Fruit fly (Drosophila melanogaster): ENCODE results near the gene CG32462.

The CG32462 gene

DNA sequence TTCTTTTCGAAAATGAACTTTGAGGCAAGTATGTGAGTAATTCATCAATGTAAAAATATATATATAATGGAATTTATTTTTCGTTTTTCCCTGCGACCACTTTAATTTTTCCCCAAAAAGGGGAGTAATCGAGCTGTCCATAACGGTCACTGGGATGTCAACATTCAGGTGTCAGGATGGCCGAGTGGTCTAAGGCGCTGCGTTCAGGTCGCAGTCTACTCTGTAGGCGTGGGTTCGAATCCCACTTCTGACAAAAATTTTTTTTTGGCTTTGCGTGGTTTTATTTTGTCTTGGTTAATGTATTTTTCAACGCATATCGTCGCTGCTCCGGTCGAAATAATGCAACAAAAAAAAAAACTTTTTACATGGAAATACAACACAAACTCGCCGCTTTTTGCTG, 10.2 kb downstream of the CG32462 start:
- TF ChIP-seq svp (GFP tag) = peak; percentile 55
- TF ChIP-seq CG10631 (GFP tag; optimal IDR thresholded peaks at IDR 0.05) = no peak
- TF ChIP-seq CG10669 (GFP tag; optimal IDR thresholded peaks at IDR 0.05) = no peak
- TF ChIP-seq Eip78C (GFP tag) = peak; percentile 40

DNA sequence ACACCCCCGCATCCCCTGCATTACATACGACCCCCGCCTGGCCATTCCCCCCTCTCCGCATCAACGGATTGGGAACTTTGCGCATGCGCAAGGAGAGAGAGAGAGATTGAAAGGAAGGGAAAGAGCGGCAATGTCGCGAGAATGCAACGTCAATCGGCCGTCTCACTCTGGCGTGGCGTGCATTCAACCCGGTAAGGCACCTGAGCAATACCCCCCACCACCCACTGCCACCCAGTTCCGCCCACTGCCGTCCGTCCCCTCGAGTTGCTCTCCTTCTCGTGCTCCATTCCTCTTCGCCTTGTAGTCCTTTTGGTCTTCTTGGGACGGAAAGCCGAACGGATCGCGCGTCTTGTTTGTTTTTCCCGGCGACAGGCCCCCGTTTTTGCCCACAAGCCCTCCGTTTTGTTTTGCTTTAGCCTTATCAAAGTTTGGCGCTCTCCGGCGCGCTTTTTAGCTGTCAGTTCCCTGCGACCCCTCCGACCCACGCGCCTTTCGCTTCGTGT, 13.5 kb downstream of the CG32462 start:
- TF ChIP-seq Eip75B (GFP tag; optimal IDR thresholded peaks at IDR 0.05) = peak; percentile 24
- no peak for TF ChIP-seq Hr38 (GFP tag; optimal IDR thresholded peaks at IDR 0.05)
- peak; percentile 26 for TF ChIP-seq Sox14 (GFP tag; optimal IDR thresholded peaks at IDR 0.05)
- peak; percentile 68 for TF ChIP-seq Eip78C (GFP tag)
- peak; percentile 75 for TF ChIP-seq CG6808 (GFP tag; optimal IDR thresholded peaks at IDR 0.05)
- peak; percentile 19 for TF ChIP-seq CG11762 (GFP tag; optimal IDR thresholded peaks at IDR 0.05; ENCODE audit: insufficient read depth)
- no peak for TF ChIP-seq CG8319 (GFP tag; optimal IDR thresholded peaks at IDR 0.05)
- no peak for TF ChIP-seq fd85E (GFP tag; optimal IDR thresholded peaks at IDR 0.05)
- peak; percentile 73; the same call in 2 of the 3 replicates for TF ChIP-seq CG6163 (GFP tag; IDR thresholded peaks at IDR 0.05)
- TF ChIP-seq cyc (GFP tag; optimal IDR thresholded peaks at IDR 0.05) = no peak
- TF ChIP-seq CG6854 (GFP tag; optimal IDR thresholded peaks at IDR 0.05) = peak; percentile 74
- no peak for TF ChIP-seq CG31627 (GFP tag; optimal IDR thresholded peaks at IDR 0.05)
- no peak for TF ChIP-seq OdsH (GFP tag; optimal IDR thresholded peaks at IDR 0.05)
- peak; percentile 13 for TF ChIP-seq dac (GFP tag; optimal IDR thresholded peaks at IDR 0.05)
- TF ChIP-seq CG1621 (tag; optimal IDR thresholded peaks at IDR 0.05) = peak; percentile 73
- no peak for TF ChIP-seq Ets21C (GFP tag; optimal IDR thresholded peaks at IDR 0.05)
- no peak for TF ChIP-seq CG6792 (GFP tag; optimal IDR thresholded peaks at IDR 0.05)
- no peak for TF ChIP-seq Hr39 (GFP tag; optimal IDR thresholded peaks at IDR 0.05)
- TF ChIP-seq Eip93F (GFP tag; optimal IDR thresholded peaks at IDR 0.05) = no peak
- 0 out of 2 replicates have a peak, but pooled peaks have one; percentile 17 for TF ChIP-seq CG15336 (GFP tag; IDR thresholded peaks at IDR 0.05)
- no peak for TF ChIP-seq pdm3 (GFP tag; optimal IDR thresholded peaks at IDR 0.05)
- TF ChIP-seq salr (GFP tag; optimal IDR thresholded peaks at IDR 0.05) = peak; percentile 8 to 51
- peak; percentile 26 for TF ChIP-seq CG6276 (GFP tag; optimal IDR thresholded peaks at IDR 0.05)
- TF ChIP-seq CG7368 (GFP tag; optimal IDR thresholded peaks at IDR 0.05) = peak; percentile 44
- TF ChIP-seq CG4318 (GFP tag; optimal IDR thresholded peaks at IDR 0.05) = no peak
- peak; percentile 20 for TF ChIP-seq fkh (GFP tag; optimal IDR thresholded peaks at IDR 0.05)
- no peak for TF ChIP-seq Hr4 (GFP tag; optimal IDR thresholded peaks at IDR 0.05)
- TF ChIP-seq Lpt (GFP tag; optimal IDR thresholded peaks at IDR 0.05) = peak; percentile 63
- TF ChIP-seq fd59A (GFP tag; optimal IDR thresholded peaks at IDR 0.05) = peak; percentile 46
- peak; percentile 52 for TF ChIP-seq CG3032 (tag; optimal IDR thresholded peaks at IDR 0.05)
- peak; percentile 74 for TF ChIP-seq CG9139 (GFP tag; optimal IDR thresholded peaks at IDR 0.05)
- peak; percentile 72 for TF ChIP-seq Blimp-1 (GFP tag; optimal IDR thresholded peaks at IDR 0.05)
- TF ChIP-seq topi (GFP tag; optimal IDR thresholded peaks at IDR 0.05) = peak; percentile 27
- peak; percentile 12 for TF ChIP-seq achi (GFP tag; optimal IDR thresholded peaks at IDR 0.05)
- TF ChIP-seq CG3919 (GFP tag; optimal IDR thresholded peaks at IDR 0.05) = peak; percentile 21
- peak; percentile 1 for TF ChIP-seq CG8632 (GFP tag; optimal IDR thresholded peaks at IDR 0.05)
- no peak for TF ChIP-seq Sox15 (GFP tag; optimal IDR thresholded peaks at IDR 0.05)
- no peak for TF ChIP-seq lz (GFP tag; optimal IDR thresholded peaks at IDR 0.05)
- TF ChIP-seq Smox (GFP tag; optimal IDR thresholded peaks at IDR 0.05) = no peak
- peak; percentile 33 for TF ChIP-seq CG34406 (GFP tag; optimal IDR thresholded peaks at IDR 0.05)
- no peak for TF ChIP-seq acj6 (GFP tag; optimal IDR thresholded peaks at IDR 0.05)
- peak; percentile 57 for TF ChIP-seq eg (GFP tag; IDR thresholded peaks at IDR 0.05)
- peak; percentile 11 for TF ChIP-seq CG16779 (tag; optimal IDR thresholded peaks at IDR 0.05)
- TF ChIP-seq net (GFP tag; optimal IDR thresholded peaks at IDR 0.05) = peak; percentile 16
- TF ChIP-seq Sox102F (GFP tag; optimal IDR thresholded peaks at IDR 0.05) = no peak
- peak; percentile 87 for TF ChIP-seq svp (GFP tag)
- TF ChIP-seq spab (GFP tag; optimal IDR thresholded peaks at IDR 0.05) = peak; percentile 69
- TF ChIP-seq CG11902 (GFP tag; optimal IDR thresholded peaks at IDR 0.05) = no peak
- TF ChIP-seq vri (GFP tag; optimal IDR thresholded peaks at IDR 0.05) = peak; percentile 72
